Fruit fly (Drosophila melanogaster) S2 (cell line): Measurements from ENCODE around the gene CG3662.

Experiments
- CG8478 ChIP-seq: fragments of >200 bp; optimal IDR thresholded peaks from 2 replicates; lab custom pipeline; 2018
- CTCF ChIP-seq, 2 experiments: fragments of >200 bp; optimal IDR thresholded peaks; 2 replicates each; lab custom pipeline; 2018

- TF ChIP-seq CTCF (optimal IDR thresholded peaks at IDR 0.05; lab: Kevin White, UChicago) (no peak), CG8478 (lab: Kevin White, UChicago) (no peak)
Observed at dm6 chr2L:826388-826787, 5.3 kb downstream of the CG3662 start.
